Worm (Caenorhabditis elegans) whole organism, midembryonic: ENCODE results near the gene idpc-5.

Source experiments
- T22C8.4 ChIP-seq: fragments of 200-800 bp; sonication (Bioruptor generic); IDR thresholded peaks from 2 replicates; pipeline ENCODE4 v1.3.6; 2022; ENCODE audit warnings: missing genetic modification characterization, missing compliant biosample characterization
- cog-1 ChIP-seq: sonication (generic microtip); optimal IDR thresholded peaks from 2 replicates; lab custom pipeline; 2016; ENCODE audit warnings: missing genetic modification characterization, missing compliant biosample characterization
- flt-1 ChIP-seq: fragments of 200-800 bp; sonication (Bioruptor generic); IDR thresholded peaks from 2 replicates; pipeline ENCODE4 v1.3.6; 2022; ENCODE audit warnings: missing genetic modification characterization, missing compliant biosample characterization
- klf-2 ChIP-seq: fragments of 200-800 bp; sonication (Bioruptor generic); conservative IDR thresholded peaks from 2 replicates; pipeline ENCODE4 v1.3.6; 2022; ENCODE audit warnings: missing genetic modification reagents, missing genetic modification characterization, missing compliant biosample characterization
- med-1 ChIP-seq: sonication (generic microtip); optimal IDR thresholded peaks from 2 replicates; lab custom pipeline; 2017; ENCODE audit warnings: missing genetic modification characterization, mild to moderate bottlenecking, missing compliant biosample characterization, antibody characterized with exemption, missing genetic modification reagents; ENCODE audit not compliant: insufficient read depth
- ref-1 ChIP-seq: fragments of 200-800 bp; sonication (Bioruptor generic); conservative IDR thresholded peaks from 2 replicates; pipeline ENCODE4 v1.3.6; 2022; ENCODE audit warnings: missing genetic modification reagents, missing genetic modification characterization, missing compliant biosample characterization
- tab-1 ChIP-seq: fragments of 200-800 bp; sonication (Bioruptor generic); IDR thresholded peaks from 2 replicates; pipeline ENCODE4 v1.3.6; 2022; ENCODE audit warnings: missing genetic modification characterization, missing compliant biosample characterization
- ztf-23 ChIP-seq: fragments of 200-800 bp; sonication (Bioruptor generic); IDR thresholded peaks from 2 replicates; pipeline ENCODE4 v1.3.6; 2022; ENCODE audit warnings: missing genetic modification reagents, missing genetic modification characterization, missing compliant biosample characterization
- ztf-29 ChIP-seq: fragments of 200-800 bp; sonication (Bioruptor generic); IDR thresholded peaks from 2 replicates; pipeline ENCODE4 v1.3.6; 2022; ENCODE audit warnings: missing genetic modification reagents, missing genetic modification characterization, missing compliant biosample characterization

idpc-5 gene

ce11 chrV:9590317-9590716 lies 32.4 kb downstream of the idpc-5 start, which contains the start of gene K09G1.2:
TSS of gene K09G1.2 (plus strand) at chrV:9590617.
- TF ChIP-seq klf-2 (GFP tag; lab: Robert Waterston, UW) (no peak), tab-1 (GFP tag; lab: Robert Waterston, UW) (no peak), med-1 (no peak), ztf-23 (no peak), cog-1 (tag; lab: Kevin White, UChicago) (no peak), T22C8.4 (GFP tag; lab: Robert Waterston, UW) (no peak), ztf-29 (GFP tag; lab: Robert Waterston, UW) (no peak), ref-1 (no peak), flt-1 (GFP tag; lab: Robert Waterston, UW) (no peak)

- TF ChIP-seq ztf-29 (GFP tag; lab: Robert Waterston, UW) (no peak), tab-1 (GFP tag; lab: Robert Waterston, UW) (no peak), T22C8.4 (GFP tag; lab: Robert Waterston, UW) (no peak), klf-2 (GFP tag; lab: Robert Waterston, UW) (no peak), ref-1 (no peak), cog-1 (tag; lab: Kevin White, UChicago) (no peak), flt-1 (GFP tag; lab: Robert Waterston, UW) (no peak), med-1 (no peak), ztf-23 (no peak)
Observed at ce11 chrV:9588574-9588973, 34.2 kb downstream of the idpc-5 start.

- TF ChIP-seq ztf-23 (no peak), ztf-29 (GFP tag; lab: Robert Waterston, UW) (no peak), ref-1 (no peak), T22C8.4 (GFP tag; lab: Robert Waterston, UW) (no peak), tab-1 (GFP tag; lab: Robert Waterston, UW) (no peak), klf-2 (GFP tag; lab: Robert Waterston, UW) (no peak), cog-1 (tag; lab: Kevin White, UChicago) (no peak), med-1 (no peak), flt-1 (GFP tag; lab: Robert Waterston, UW) (no peak)
Observed at ce11 chrV:9587619-9588018, 35.1 kb downstream of the idpc-5 start.

- TF ChIP-seq med-1, result no peak
- no peak for TF ChIP-seq flt-1 (GFP tag; lab: Robert Waterston, UW)
- TF ChIP-seq ref-1, result no peak
- TF ChIP-seq tab-1 (GFP tag; lab: Robert Waterston, UW), result no peak
- TF ChIP-seq T22C8.4 (GFP tag; lab: Robert Waterston, UW), result no peak
- no peak for TF ChIP-seq ztf-29 (GFP tag; lab: Robert Waterston, UW)
- TF ChIP-seq cog-1 (tag; lab: Kevin White, UChicago), result no peak
- no peak for TF ChIP-seq ztf-23
- no peak for TF ChIP-seq klf-2 (GFP tag; lab: Robert Waterston, UW)
Observed at ce11 chrV:9584263-9584662, 38.5 kb downstream of the idpc-5 start.

ce11 chrV:9583323-9583644 lies 39.5 kb downstream of the idpc-5 start, which contains the start of gene K09G1.1:
TSS of gene K09G1.1 (plus strand) at chrV:9583545.
- TF ChIP-seq flt-1 (GFP tag; lab: Robert Waterston, UW) (no peak), ztf-23 (no peak), klf-2 (GFP tag; lab: Robert Waterston, UW) (no peak), ztf-29 (GFP tag; lab: Robert Waterston, UW) (no peak)

- peak; percentile 80; the same call in 1 of the 2 replicates for TF ChIP-seq ztf-29 (GFP tag; lab: Robert Waterston, UW)
- peak; percentile 84 for TF ChIP-seq flt-1 (GFP tag; lab: Robert Waterston, UW)
- TF ChIP-seq klf-2 (GFP tag; lab: Robert Waterston, UW), result 0 out of 2 replicates have a peak, but pooled peaks have one; percentile 34
- TF ChIP-seq tab-1 (GFP tag; lab: Robert Waterston, UW), result no peak
- TF ChIP-seq ref-1, result no peak
- TF ChIP-seq T22C8.4 (GFP tag; lab: Robert Waterston, UW), result no peak
- TF ChIP-seq med-1, result peak; percentile 89
- peak; percentile 82 for TF ChIP-seq ztf-23
- TF ChIP-seq cog-1 (tag; lab: Kevin White, UChicago), result peak; percentile 55
Observed at ce11 chrV:9582594-9583322, 40.0 kb downstream of the idpc-5 start, which contains the start of gene rtfo-1. TSS of gene rtfo-1 (minus strand) at chrV:9582644.

ce11 chrV:9576991-9577390 lies 45.7 kb downstream of the idpc-5 start, which contains the start of gene F25B3.2:
TSS of gene F25B3.2 (plus strand) at chrV:9577291.
- no peak for TF ChIP-seq tab-1 (GFP tag; lab: Robert Waterston, UW)
- TF ChIP-seq med-1, result no peak
- no peak for TF ChIP-seq T22C8.4 (GFP tag; lab: Robert Waterston, UW)
- no peak for TF ChIP-seq cog-1 (tag; lab: Kevin White, UChicago)
- no peak for TF ChIP-seq ztf-29 (GFP tag; lab: Robert Waterston, UW)
- no peak for TF ChIP-seq ref-1
- no peak for TF ChIP-seq klf-2 (GFP tag; lab: Robert Waterston, UW)
- no peak for TF ChIP-seq ztf-23
- no peak for TF ChIP-seq flt-1 (GFP tag; lab: Robert Waterston, UW)
